Fruit fly (Drosophila melanogaster) whole organism: ENCODE measurements around the gene Polr1B.
A peak's percentile ranks its signal among the peaks of the same experiment; 100 is the strongest.
"Not testable (repeated sequence)": the region's sequence is repeated elsewhere in the genome, so short reads cannot be mapped to it uniquely, and the experiment has no call there.

ENCODE experiments used
- CG8478 ChIP-seq: fragments of >200 bp; optimal IDR thresholded peaks from 2 replicates; lab custom pipeline; 2018; ENCODE audit warnings: inconsistent platforms
- Dll ChIP-seq: fragments of >200 bp; optimal IDR thresholded peaks from 2 replicates; lab custom pipeline; 2017
- EcR ChIP-seq, 2 experiments: fragments of >200 bp; optimal IDR thresholded peaks; 2 replicates each; lab custom pipeline; 2017; ENCODE audit warnings: missing biosample characterization in 2 of 2, missing genetic modification characterization in 2 of 2, missing genetic modification reagents in 2 of 2
- pan ChIP-seq: fragments of >200 bp; optimal IDR thresholded peaks from 2 replicates; lab custom pipeline; 2017
- psq ChIP-seq: fragments of >200 bp; optimal IDR thresholded peaks from 2 replicates; lab custom pipeline; 2017
- usp ChIP-seq: fragments of >200 bp; optimal IDR thresholded peaks from 2 replicates; lab custom pipeline; 2017; ENCODE audit warnings: missing biosample characterization, missing genetic modification characterization, mixed read lengths

Polr1B gene

dm6 chr2L:439339-439738, 35.3 kb downstream of the Polr1B start:
- TF ChIP-seq pan (no peak), EcR (GFP tag; optimal IDR thresholded peaks at IDR 0.05; lab: Kevin White, UChicago) (no peak), Dll (lab: Kevin White, UChicago) (no peak), psq (lab: Kevin White, UChicago) (no peak), CG8478 (lab: Kevin White, UChicago) (no peak), usp (no peak)

- TF ChIP-seq pan = peak; percentile 81
- TF ChIP-seq EcR (GFP tag; optimal IDR thresholded peaks at IDR 0.05; lab: Kevin White, UChicago) = no peak
These were observed 36.8 kb downstream of the Polr1B start for dm6 chr2L:440638-441454.

DNA sequence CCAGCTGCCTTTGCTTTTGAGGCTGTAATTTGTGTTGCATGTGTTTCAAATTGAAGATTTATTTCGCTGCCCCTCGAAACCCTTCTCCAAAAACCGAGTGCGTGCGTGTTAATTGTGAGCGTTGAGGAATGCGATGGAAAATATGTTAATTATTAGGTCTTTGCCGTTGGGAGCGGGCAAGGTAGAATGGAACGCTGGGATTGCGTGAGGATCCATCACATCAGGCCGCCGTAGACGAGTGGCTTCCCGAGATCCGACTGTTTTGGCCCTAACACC, 37.3 kb downstream of the Polr1B start:
- TF ChIP-seq pan (no peak), Dll (lab: Kevin White, UChicago) (peak; percentile 29)

DNA sequence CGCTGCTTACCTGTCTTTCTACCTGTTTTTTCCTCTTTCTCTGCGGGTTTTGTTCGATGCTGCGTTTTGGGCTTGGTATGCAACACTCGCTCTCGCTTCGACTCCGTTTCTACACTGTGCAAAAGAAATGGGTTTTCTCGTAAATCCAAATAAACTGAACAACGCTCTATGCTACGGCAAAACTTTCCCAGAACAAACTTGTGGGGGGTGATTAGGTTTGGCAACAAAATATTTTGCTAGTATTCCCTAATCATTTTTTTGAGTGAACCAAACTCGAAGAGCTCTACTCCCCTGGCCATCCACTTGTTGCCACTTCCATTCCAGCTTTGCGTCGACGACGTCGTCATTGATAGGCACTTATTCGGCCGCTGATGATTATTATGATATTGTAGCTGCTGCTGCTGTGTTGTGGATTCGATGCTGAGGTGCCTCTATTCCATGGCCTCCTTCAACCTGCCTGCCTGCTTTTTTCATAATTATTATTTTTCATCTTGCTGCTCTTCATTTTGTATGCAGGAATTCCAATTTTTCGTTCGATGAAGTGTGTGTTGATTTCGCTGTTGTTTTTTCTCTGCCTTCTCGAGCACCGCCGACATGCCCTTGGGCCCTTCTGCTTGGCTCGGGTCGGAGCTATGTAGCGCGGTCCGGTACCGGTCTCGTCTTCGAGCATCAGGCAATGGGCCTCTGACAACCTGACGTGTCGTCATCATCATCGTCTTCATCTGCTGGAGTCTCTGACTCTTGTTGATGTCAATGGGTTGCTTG, 38.0 kb downstream of the Polr1B start:
- no peak for TF ChIP-seq usp
- no peak for TF ChIP-seq pan
- no peak for TF ChIP-seq Dll (lab: Kevin White, UChicago)
- TF ChIP-seq psq (lab: Kevin White, UChicago) = no peak

DNA sequence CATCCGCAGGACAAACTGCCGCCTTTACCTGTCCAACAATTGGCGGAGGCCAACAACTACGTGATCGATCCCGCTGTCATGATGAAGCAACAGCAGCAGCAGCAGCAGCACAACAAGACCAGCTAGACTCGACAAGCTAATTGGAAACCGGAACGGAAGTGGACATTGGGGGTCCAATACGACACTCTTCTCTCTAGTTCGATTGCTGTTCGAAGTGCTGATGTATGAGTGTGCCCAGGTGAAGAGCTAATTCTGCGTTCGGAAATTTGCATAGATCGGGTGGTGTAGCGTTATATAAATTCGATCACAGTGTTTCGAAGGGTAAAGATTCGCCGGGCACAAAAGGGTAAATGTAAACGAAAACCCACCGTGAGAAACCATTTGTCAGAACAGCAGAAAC, 43.0 kb downstream of the Polr1B start:
- TF ChIP-seq usp = no peak
- no peak for TF ChIP-seq psq (lab: Kevin White, UChicago)
- TF ChIP-seq Dll (lab: Kevin White, UChicago) = no peak
- no peak for TF ChIP-seq pan
- no peak for TF ChIP-seq CG8478 (lab: Kevin White, UChicago)
- TF ChIP-seq EcR (GFP tag; optimal IDR thresholded peaks at IDR 0.05; lab: Kevin White, UChicago) = no peak

dm6 chr2L:451705-452472, 47.8 kb downstream of the Polr1B start:
- TF ChIP-seq psq (lab: Kevin White, UChicago) (no peak), CG8478 (lab: Kevin White, UChicago) (no peak), pan (no peak), usp (no peak), EcR (GFP tag; optimal IDR thresholded peaks at IDR 0.05; lab: Kevin White, UChicago) (no peak), Dll (lab: Kevin White, UChicago) (no peak)

- TF ChIP-seq pan = no peak
- no peak for TF ChIP-seq EcR (GFP tag; optimal IDR thresholded peaks at IDR 0.05; lab: Kevin White, UChicago)
- no peak for TF ChIP-seq Dll (lab: Kevin White, UChicago)
- TF ChIP-seq psq (lab: Kevin White, UChicago) = no peak
- TF ChIP-seq usp = no peak
- no peak for TF ChIP-seq CG8478 (lab: Kevin White, UChicago)
These were observed 48.8 kb downstream of the Polr1B start, which contains the start of the genes crq and shv for dm6 chr2L:452872-453271. TSS of gene crq (minus strand) at chr2L:453024. TSS of gene shv (plus strand) at chr2L:453108.

DNA sequence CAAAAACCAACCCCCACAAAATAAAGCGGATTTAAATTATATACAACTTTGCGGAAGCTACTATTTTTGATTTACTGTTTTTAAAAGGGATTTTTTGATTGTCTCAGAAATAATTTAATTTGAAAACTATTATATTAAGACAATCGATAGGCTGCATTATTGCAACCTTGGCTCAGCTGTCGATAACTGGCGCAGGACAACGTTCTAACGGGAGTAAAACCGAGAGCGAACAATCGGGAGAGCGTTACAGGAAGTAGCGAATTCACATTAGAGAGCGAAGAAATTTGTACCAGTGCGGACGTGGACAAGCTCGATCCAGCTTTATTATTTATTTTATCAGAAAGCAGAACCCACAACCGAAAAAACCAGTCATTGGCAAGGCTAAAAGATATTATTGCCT, 51.2 kb downstream of the Polr1B start, which contains the start of gene CG4133:
Gene CG4133, plus strand, starts transcription at position 258 of the 400 bp plus-strand sequence.
- TF ChIP-seq usp; CG8478 (lab: Kevin White, UChicago); Dll (lab: Kevin White, UChicago): not testable (repeated sequence)

- TF ChIP-seq usp = no peak
- no peak for TF ChIP-seq psq (lab: Kevin White, UChicago)
- no peak for TF ChIP-seq EcR (GFP tag; optimal IDR thresholded peaks at IDR 0.05; lab: Kevin White, UChicago)
- no peak for TF ChIP-seq Dll (lab: Kevin White, UChicago)
- no peak for TF ChIP-seq CG8478 (lab: Kevin White, UChicago)
- TF ChIP-seq pan = no peak
These were observed 51.7 kb downstream of the Polr1B start for dm6 chr2L:455738-456137.
